Worm (Caenorhabditis elegans) whole organism, L2 larva: ENCODE measurements around the gene eif-3.B.

ENCODE experiments used
- R02D3.7 ChIP-seq: fragments of 150-350 bp; optimal IDR thresholded peaks from 2 replicates; lab custom pipeline; 2014; ENCODE audit warnings: missing biosample characterization, missing genetic modification characterization
- ama-1 ChIP-seq: fragments of 150-350 bp; optimal IDR thresholded peaks from 2 replicates; lab custom pipeline; 2018; ENCODE audit warnings: inconsistent platforms
- blmp-1 ChIP-seq: sonication (generic microtip); optimal IDR thresholded peaks from 2 replicates; lab custom pipeline; 2017; ENCODE audit warnings: missing genetic modification characterization, mild to moderate bottlenecking, missing compliant biosample characterization, antibody characterized with exemption, moderate library complexity; ENCODE audit not compliant: insufficient read depth
- ceh-16 ChIP-seq: fragments of 150-350 bp; optimal IDR thresholded peaks from 2 replicates; lab custom pipeline; 2014; ENCODE audit warnings: missing biosample characterization, missing genetic modification characterization
- elt-1 ChIP-seq: fragments of 150-350 bp; optimal IDR thresholded peaks from 2 replicates; lab custom pipeline; 2014; ENCODE audit warnings: missing biosample characterization, missing genetic modification characterization
- fos-1 ChIP-seq: fragments of 150-350 bp; optimal IDR thresholded peaks from 2 replicates; lab custom pipeline; 2014; ENCODE audit warnings: missing biosample characterization, missing genetic modification characterization
- lin-39 ChIP-seq: fragments of 150-350 bp; optimal IDR thresholded peaks from 2 replicates; lab custom pipeline; 2014; ENCODE audit warnings: missing biosample characterization, missing genetic modification reagents, missing genetic modification characterization
- mdl-1 ChIP-seq, 2 experiments: fragments of 150-350 bp in 1 of 2; sonication (generic microtip) in 1 of 2; optimal IDR thresholded peaks; 2 replicates each; lab custom pipeline; 2017; ENCODE audit warnings: missing biosample characterization in 2 of 2, missing genetic modification characterization in 2 of 2
- nhr-77 ChIP-seq: fragments of 150-350 bp; optimal IDR thresholded peaks from 2 replicates; lab custom pipeline; 2014; ENCODE audit warnings: missing biosample characterization, missing genetic modification characterization
- peb-1 ChIP-seq: fragments of 150-350 bp; optimal IDR thresholded peaks from 2 replicates; lab custom pipeline; 2014; ENCODE audit warnings: missing biosample characterization, missing genetic modification characterization
- sma-9 ChIP-seq, 2 experiments: fragments of 150-350 bp in 1 of 2; sonication (generic microtip) in 1 of 2; optimal IDR thresholded peaks; 2 replicates each; lab custom pipeline; 2014 to 2016; ENCODE audit warnings: missing genetic modification characterization in 2 of 2, mild to moderate bottlenecking in 1 of 2, missing biosample characterization in 1 of 2, missing compliant biosample characterization in 1 of 2, missing genetic modification reagents in 1 of 2, moderate library complexity in 1 of 2
- unc-39 ChIP-seq: fragments of 150-350 bp; optimal IDR thresholded peaks from 2 replicates; lab custom pipeline; 2014; ENCODE audit warnings: missing biosample characterization, missing genetic modification characterization
- unc-62 ChIP-seq: fragments of 150-350 bp; optimal IDR thresholded peaks from 2 replicates; lab custom pipeline; 2014; ENCODE audit warnings: missing biosample characterization, missing genetic modification reagents, missing genetic modification characterization
- zag-1 ChIP-seq: fragments of 150-350 bp; optimal IDR thresholded peaks from 2 replicates; lab custom pipeline; 2014; ENCODE audit warnings: missing biosample characterization, missing genetic modification characterization

- TF ChIP-seq unc-39 (tag; lab: Kevin White, UChicago) (no peak), nhr-77 (no peak), sma-9 (GFP tag; optimal IDR thresholded peaks at IDR 0.05; lab: Kevin White, UChicago) (no peak), sma-9 (tag; optimal IDR thresholded peaks at IDR 0.05; lab: Kevin White, UChicago) (no peak), peb-1 (tag; lab: Kevin White, UChicago) (no peak), lin-39 (tag; lab: Kevin White, UChicago) (no peak), blmp-1 (tag; lab: Kevin White, UChicago) (no peak), R02D3.7 (no peak), fos-1 (tag; lab: Kevin White, UChicago) (no peak), mdl-1 (tag; optimal IDR thresholded peaks at IDR 0.05; lab: Kevin White, UChicago) (no peak), zag-1 (tag; lab: Kevin White, UChicago) (no peak), ceh-16 (tag; lab: Kevin White, UChicago) (no peak), unc-62 (GFP tag; lab: Kevin White, UChicago) (no peak), elt-1 (tag; lab: Kevin White, UChicago) (no peak), ama-1 (lab: Kevin White, UChicago) (no peak)
These were observed 24.1 kb upstream of the eif-3.B start for ce11 chrII:14771096-14771495.
